Worm (Caenorhabditis elegans): Measurements from ENCODE around the gene zhit-2.

The zhit-2 gene

DNA sequence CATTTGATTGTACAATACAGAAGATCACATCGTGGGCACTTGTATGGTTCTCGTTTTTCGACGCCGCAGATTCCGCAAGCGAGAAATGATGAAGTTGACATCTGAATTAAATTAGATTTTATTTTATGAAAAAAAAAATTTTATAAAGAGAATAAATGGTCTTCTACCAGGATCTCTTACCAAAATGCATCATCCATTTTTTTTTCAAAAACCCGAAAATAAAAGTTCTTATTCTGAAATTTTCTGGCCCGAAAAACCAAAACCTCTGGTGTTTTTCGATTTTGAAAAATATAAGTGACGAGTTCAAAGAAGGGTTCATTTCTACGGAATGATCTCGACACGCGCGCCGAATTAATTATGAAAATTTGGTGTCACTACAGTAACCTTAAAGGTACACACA is at the start of gene zhit-2:
zhit-2 (minus strand) TSS at position 101 of the 400 bp plus-strand sequence.
- no peak for TF ChIP-seq dao-5 (tag; optimal IDR thresholded peaks at IDR 0.05)
- TF ChIP-seq him-1 (tag; optimal IDR thresholded peaks at IDR 0.05): no peak
- TF ChIP-seq W03F9.2 (tag; optimal IDR thresholded peaks at IDR 0.05): no peak

DNA sequence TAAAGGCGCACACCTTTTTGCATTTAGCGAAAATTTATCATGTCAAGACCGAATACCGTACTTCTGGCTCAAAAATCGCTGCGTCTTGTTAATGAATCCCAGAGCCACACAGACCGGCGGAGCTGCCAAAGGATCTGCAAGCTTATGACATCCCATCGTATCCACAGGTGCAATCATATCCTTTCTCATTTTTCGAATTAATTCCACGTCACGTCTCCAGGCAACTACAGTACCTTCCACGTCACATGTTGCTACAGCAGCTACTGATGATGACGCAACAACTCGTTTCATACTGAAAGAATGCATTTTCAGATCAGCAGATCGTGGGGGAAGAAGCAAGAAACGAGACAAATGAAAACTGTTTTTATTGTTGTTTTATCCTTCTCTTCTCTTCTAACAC is 48.9 kb upstream of the zhit-2 start, which contains the start of gene R10E4.6:
R10E4.6 (plus strand) TSS at position 301 of the 400 bp plus-strand sequence.
- TF ChIP-seq W03F9.2 (tag; optimal IDR thresholded peaks at IDR 0.05) (no peak), him-1 (tag; optimal IDR thresholded peaks at IDR 0.05) (no peak), dao-5 (tag; optimal IDR thresholded peaks at IDR 0.05) (no peak)

DNA sequence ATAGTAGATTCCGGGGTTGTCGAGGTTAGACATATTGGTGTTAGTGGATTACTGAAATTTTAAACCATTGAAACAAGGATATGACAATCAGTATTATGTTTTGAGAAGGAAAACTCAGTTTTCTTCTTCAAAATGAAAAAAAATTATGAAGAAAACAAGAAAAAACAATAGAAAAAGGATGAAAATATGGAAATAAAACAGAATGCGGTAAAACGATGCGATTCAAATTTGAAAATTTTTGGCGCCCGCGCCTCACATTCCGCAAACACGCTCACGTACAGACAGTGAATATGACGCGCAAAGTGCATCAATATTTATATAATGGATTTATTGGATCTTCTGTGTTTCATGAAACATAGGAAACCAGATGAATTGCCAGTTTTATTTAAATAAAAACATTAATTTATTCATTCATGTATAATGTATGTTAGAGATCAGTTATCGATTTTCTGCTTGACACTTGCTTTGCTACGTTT is 47.1 kb upstream of the zhit-2 start, which contains the start of gene mcm-5:
mcm-5 (minus strand) TSS at position 51 of the 476 bp plus-strand sequence.
- peak; percentile 69 for TF ChIP-seq W03F9.2 (tag; optimal IDR thresholded peaks at IDR 0.05)
- no peak for TF ChIP-seq dao-5 (tag; optimal IDR thresholded peaks at IDR 0.05)

DNA sequence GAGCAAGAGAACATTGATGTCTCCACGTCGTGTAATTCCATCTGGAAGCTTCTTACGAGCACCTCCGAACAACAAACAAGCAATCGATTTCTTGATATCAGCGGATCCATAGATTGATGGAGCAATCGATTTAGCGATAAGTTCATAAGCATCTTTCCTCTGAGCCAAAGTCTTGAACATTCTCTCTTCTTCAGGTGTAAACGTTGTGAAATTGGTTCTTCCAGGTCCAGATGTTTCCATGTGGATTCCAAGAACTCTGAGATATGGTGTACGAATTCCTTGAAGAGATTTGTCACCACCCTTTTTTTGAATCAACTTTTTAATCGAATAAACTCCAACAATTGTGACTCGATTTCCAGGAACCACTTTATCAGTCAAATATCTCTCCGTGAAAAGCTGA is 45.8 kb upstream of the zhit-2 start:
- TF ChIP-seq dao-5 (tag; optimal IDR thresholded peaks at IDR 0.05): no peak
- TF ChIP-seq W03F9.2 (tag; optimal IDR thresholded peaks at IDR 0.05): no peak
- no peak for TF ChIP-seq him-1 (tag; optimal IDR thresholded peaks at IDR 0.05)

DNA sequence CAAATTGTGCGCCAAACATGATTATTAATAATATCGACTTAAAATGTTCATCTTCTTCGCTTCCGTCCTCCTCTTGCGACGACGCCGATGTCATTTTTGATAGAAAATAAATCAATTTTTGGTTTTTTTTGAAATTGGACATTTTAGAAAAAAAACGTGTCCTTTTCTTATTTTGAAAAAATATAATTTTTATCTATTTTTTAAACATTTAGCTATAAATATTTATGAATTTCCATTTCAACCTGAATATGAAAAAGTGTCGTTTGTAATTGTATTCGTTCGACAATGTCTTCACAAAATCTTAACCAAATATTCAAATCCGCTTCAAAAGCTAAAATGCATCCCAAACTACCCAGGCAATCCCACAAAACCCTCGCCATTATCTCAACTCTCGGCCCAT is 43.2 kb upstream of the zhit-2 start, which contains the start of gene R10E4.3:
R10E4.3 (minus strand) TSS at position 101 of the 400 bp plus-strand sequence.
- no peak for TF ChIP-seq W03F9.2 (tag; optimal IDR thresholded peaks at IDR 0.05)
- no peak for TF ChIP-seq dao-5 (tag; optimal IDR thresholded peaks at IDR 0.05)
- no peak for TF ChIP-seq him-1 (tag; optimal IDR thresholded peaks at IDR 0.05)

DNA sequence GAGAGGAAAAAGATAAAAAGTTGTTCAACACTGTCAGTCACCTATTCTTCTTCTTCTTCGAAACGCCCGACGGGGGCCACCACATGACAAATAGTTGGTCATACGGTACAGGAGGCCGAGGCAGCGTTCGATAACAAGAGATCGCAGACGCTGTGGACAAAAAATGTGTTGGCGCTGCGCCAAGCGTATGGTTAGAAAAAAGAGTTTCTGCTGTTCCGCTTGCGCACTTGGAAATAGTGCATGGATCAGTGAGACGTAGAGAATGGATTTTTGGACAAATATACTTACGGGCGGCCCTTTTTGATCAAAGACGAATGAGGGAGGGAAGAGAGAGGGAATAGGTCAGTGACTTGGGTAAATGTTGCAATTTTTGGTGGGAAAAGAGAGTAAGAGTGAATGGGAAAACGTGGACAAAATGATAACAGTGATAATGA is 40.6 kb upstream of the zhit-2 start:
- TF ChIP-seq dao-5 (tag; optimal IDR thresholded peaks at IDR 0.05): no peak
- no peak for TF ChIP-seq him-1 (tag; optimal IDR thresholded peaks at IDR 0.05)
- TF ChIP-seq W03F9.2 (tag; optimal IDR thresholded peaks at IDR 0.05): peak; percentile 50

DNA sequence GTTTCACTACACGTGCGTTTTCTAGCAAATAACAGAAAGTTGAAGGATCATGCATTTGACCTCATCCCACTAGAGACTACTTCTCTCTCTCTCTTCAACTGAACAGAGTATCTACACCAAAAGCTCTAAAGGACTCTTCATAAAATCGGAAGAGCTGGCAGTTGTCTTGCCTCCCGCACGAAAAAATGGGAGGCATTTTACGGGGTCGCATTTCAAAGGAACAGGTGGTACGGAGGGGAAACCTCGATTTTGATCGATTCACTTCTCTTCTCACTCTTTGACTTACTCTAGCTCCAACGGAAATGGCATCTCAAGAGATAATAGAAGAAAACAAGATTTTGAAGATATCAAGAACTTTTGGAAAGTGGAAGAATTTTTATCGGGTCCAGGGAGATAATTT is 39.0 kb upstream of the zhit-2 start:
- TF ChIP-seq W03F9.2 (tag; optimal IDR thresholded peaks at IDR 0.05) (no peak), him-1 (tag; optimal IDR thresholded peaks at IDR 0.05) (no peak), dao-5 (tag; optimal IDR thresholded peaks at IDR 0.05) (no peak)

DNA sequence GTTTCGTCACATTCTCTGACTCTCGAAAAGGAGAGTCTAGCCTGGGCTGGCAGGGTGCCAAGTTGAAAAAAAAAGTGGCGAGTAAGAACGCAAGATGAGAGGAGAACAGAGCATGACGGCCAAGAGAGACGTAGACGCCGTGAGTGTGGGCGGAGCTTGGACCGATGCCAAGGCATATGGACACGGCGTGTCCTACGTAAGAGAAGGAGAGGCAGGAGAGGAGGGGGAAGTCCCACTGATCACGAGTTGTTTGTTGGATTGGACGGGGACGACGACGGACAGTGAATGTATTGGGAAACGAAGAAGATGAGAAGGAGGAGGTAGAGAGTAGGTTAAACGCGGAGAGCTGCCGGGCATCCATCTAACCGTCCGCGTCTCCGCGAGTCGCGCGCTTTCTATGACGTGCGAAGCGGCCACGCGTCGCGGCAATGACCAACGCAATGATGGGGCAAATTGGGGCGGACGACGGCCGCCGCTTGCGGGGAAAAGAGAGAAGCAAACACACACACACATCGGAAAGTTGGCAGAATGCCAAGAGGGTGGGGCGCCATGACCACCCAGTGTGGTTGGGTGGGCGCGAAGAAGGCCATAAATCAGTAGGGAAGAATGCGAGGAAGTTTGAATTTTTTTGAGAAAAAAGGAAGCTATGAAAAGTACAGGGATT is 37.9 kb upstream of the zhit-2 start:
- peak; percentile 89 for TF ChIP-seq dao-5 (tag; optimal IDR thresholded peaks at IDR 0.05)
- peak; percentile 89 for TF ChIP-seq W03F9.2 (tag; optimal IDR thresholded peaks at IDR 0.05)
- TF ChIP-seq him-1 (tag; optimal IDR thresholded peaks at IDR 0.05): peak; percentile 97

DNA sequence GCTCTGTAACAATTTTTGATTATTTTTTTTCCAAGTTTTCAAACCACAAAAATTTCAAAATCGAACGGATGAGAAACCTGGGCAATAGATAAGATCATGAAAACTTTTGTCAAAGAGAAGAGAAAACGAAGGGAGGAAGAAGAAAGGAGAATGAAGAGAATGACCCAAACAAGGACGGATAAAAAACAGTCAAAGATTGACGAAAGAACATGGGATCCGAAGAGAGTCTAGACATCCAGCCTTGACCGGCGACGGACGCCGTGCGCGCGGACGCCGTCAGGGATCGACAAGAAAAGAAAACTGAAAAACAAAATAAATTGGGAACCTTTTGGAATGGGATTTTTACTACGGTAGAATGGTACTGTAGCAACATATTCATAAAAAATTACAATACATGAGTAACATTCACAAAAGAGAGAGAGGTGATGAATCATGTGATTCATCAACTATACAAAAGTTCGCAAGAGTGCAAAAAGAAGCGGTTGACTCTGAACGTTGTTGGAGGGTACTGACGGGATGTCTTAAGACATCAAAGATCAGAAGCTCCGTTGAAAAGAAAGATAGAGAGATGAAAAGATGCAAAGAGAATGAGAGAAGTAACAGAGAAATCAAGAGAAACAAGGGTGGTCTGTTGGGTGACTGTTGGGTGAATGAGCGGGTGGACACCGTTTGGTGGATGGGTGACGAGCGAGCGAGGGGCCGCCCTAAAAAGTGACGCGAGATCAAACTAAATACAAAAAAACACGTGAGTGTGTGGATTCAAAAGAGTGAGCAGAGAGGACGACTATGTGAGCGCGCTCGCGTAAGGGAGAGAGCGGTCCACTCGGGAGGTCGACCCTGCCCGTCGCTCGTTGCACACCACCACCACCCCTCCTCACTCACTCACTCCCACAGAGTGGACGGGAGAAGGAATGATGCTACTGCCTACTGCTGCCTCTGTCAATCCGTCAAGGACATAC is 36.3 kb upstream of the zhit-2 start, which contains the start of gene sup-26:
sup-26 (minus strand) TSS at position 10 of the 959 bp plus-strand sequence.
- TF ChIP-seq W03F9.2 (tag; optimal IDR thresholded peaks at IDR 0.05) (no peak), dao-5 (tag; optimal IDR thresholded peaks at IDR 0.05) (no peak), him-1 (tag; optimal IDR thresholded peaks at IDR 0.05) (no peak)

DNA sequence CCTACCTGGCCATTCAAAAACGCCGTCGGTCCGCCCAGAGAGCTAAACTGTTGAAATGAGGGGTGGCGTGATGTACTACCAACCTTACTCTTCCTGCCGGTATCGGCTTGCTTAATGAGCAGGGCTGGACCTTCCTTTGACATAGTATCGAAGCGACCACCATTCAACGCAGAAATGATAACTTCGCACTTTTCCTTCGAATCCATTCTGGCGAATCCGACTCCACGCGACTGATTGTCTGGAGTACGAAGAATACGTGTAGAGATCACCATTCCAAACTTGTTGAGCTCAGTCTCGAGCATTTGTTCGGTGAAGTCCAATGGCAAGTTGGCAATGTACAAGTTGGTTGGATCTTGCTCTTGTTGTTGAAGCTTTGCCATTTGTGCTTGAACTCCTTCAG is 34.0 kb upstream of the zhit-2 start:
- no peak for TF ChIP-seq W03F9.2 (tag; optimal IDR thresholded peaks at IDR 0.05)
- TF ChIP-seq dao-5 (tag; optimal IDR thresholded peaks at IDR 0.05): no peak
- no peak for TF ChIP-seq him-1 (tag; optimal IDR thresholded peaks at IDR 0.05)

DNA sequence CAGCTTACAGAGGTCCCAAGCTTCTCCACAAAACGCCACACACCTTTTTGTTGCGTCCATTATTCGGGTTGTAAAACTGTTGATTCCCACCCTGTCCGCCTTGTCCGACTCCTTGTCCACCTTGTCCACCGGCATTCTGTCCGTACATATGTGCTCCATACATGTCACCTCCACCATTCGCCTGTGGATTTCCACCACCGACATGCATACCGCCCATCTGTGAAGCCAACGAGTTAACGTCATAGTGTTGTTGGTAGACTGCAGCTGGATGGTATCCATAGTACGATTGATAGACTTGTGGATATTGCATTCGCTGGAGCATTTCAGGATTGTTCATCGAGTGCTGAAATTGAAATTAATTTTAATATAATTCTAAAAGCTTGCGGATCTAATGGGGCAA is 33.6 kb upstream of the zhit-2 start:
- no peak for TF ChIP-seq W03F9.2 (tag; optimal IDR thresholded peaks at IDR 0.05)
- TF ChIP-seq dao-5 (tag; optimal IDR thresholded peaks at IDR 0.05): no peak
- TF ChIP-seq him-1 (tag; optimal IDR thresholded peaks at IDR 0.05): no peak

DNA sequence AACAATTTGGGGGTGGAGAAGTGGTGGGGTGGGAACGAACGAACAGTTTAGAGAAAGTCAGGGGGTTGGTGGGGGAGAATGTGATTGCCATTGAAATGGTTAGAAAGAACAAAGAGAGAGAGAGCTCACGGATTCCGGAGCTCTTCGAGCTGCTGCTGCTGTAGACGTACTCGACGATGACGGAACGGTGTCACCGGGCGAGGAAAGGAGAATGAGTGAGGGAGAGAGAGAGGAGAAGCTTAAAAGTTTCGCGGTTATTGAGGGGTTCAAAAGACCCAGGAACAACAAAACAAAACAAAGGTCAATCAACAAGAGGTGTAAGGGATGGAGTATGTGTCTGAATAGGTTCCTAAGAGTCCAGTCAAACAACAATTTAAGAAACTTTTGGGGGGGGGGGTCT is 32.1 kb upstream of the zhit-2 start:
- TF ChIP-seq him-1 (tag; optimal IDR thresholded peaks at IDR 0.05) (no peak), dao-5 (tag; optimal IDR thresholded peaks at IDR 0.05) (no peak), W03F9.2 (tag; optimal IDR thresholded peaks at IDR 0.05) (no peak)

DNA sequence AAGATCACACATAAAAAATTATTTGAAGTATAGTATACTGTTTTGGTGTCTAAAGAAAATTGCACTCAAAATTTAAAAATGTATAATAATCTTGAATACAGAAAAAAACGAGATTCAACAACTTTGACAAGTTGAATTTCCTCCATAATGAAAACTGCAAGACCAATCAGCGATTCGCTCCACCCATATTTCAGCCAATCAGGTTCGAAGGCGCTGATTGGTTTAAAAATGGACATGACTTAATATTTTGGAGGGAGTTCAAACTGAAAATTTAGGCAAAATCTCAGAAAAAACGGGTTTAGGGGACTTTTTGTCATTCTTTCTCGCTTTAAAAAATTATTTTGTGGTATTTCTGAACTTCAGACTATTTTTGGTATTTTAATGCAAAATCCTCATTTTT is 31.5 kb upstream of the zhit-2 start:
- TF ChIP-seq him-1 (tag; optimal IDR thresholded peaks at IDR 0.05) (no peak), dao-5 (tag; optimal IDR thresholded peaks at IDR 0.05) (no peak)

DNA sequence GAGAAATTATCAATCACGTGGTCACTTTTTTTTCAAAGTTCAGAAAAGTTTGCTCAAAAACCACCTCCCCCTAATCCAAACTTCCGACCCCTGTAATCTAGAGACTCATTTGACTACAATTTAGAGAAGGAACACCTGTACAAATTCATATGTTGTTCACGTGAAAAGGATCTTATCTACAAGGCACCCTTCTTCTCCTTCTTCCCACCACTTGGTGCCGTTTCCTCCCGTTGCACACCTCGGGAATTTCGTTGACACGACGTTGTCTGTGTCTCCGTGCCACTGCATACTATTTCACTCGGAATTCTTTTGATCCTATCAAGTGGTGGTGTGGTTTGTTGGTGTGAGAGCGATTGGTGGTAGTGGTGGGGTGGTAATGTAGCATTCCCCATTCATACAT is 30.3 kb upstream of the zhit-2 start:
- TF ChIP-seq W03F9.2 (tag; optimal IDR thresholded peaks at IDR 0.05) (no peak), dao-5 (tag; optimal IDR thresholded peaks at IDR 0.05) (no peak), him-1 (tag; optimal IDR thresholded peaks at IDR 0.05) (no peak)

Data from whole organism, L4/young adult.